Worm (Caenorhabditis elegans): ENCODE measurements around the gene F36G3.3.

DNA sequence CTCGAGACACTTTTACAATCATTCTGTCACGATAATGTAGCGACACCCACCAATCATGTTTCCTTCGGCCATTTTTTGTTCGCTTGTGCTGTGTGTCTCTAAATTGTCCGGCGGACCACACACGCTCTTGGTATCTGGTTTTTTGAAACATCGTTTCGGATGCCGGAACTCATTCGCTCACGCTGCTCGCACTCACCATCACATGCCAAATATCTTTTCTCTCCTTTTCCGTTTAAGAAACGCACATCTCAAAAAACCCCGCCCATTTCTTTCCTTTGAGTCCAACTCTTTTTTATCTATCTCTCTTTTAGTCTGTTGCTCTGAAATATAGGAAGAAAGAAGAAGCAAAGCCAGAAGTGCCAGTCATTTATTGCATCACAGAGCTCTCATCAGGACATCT, at the start of gene F36G3.3:
- no peak for TF ChIP-seq unc-62 (GFP tag; optimal IDR thresholded peaks at IDR 0.05)
- TF ChIP-seq ceh-82 (tag; optimal IDR thresholded peaks at IDR 0.05): no peak
- TF ChIP-seq nhr-6 (tag; optimal IDR thresholded peaks at IDR 0.05): no peak
- TF ChIP-seq nhr-77 (tag; optimal IDR thresholded peaks at IDR 0.05): no peak
- no peak for TF ChIP-seq mdl-1 (tag; optimal IDR thresholded peaks at IDR 0.05)
- no peak for TF ChIP-seq ama-1 (optimal IDR thresholded peaks at IDR 0.05)
- no peak for TF ChIP-seq mab-5 (tag; optimal IDR thresholded peaks at IDR 0.05)
- no peak for TF ChIP-seq lin-11 (tag; optimal IDR thresholded peaks at IDR 0.05)
- no peak for TF ChIP-seq aly-2 (tag; optimal IDR thresholded peaks at IDR 0.05)
- no peak for TF ChIP-seq gmeb-1 (tag; optimal IDR thresholded peaks at IDR 0.05)
- TF ChIP-seq mbf-1 (tag; optimal IDR thresholded peaks at IDR 0.05): no peak
- no peak for TF ChIP-seq ztf-4 (tag; optimal IDR thresholded peaks at IDR 0.05)
- no peak for TF ChIP-seq lsy-2 (tag; optimal IDR thresholded peaks at IDR 0.05)
- TF ChIP-seq ztf-11 (tag; optimal IDR thresholded peaks at IDR 0.05): no peak
